Worm (Caenorhabditis elegans): ENCODE data around the gene K02D3.1.

ce11 chrX:13746231-13746630 is 39.5 kb downstream of the K02D3.1 start:
- no peak for TF ChIP-seq unc-62 (GFP tag; optimal IDR thresholded peaks at IDR 0.05)
- no peak for TF ChIP-seq ceh-82 (tag; optimal IDR thresholded peaks at IDR 0.05)
- no peak for TF ChIP-seq zip-4 (GFP tag; optimal IDR thresholded peaks at IDR 0.05)
- no peak for TF ChIP-seq ceh-8 (GFP tag; optimal IDR thresholded peaks at IDR 0.05)
- no peak for TF ChIP-seq ceh-88 (GFP tag; IDR thresholded peaks at IDR 0.05)
- no peak for TF ChIP-seq fkh-10 (GFP tag; optimal IDR thresholded peaks at IDR 0.05)
- TF ChIP-seq ama-1 (optimal IDR thresholded peaks at IDR 0.05) = no peak
- no peak for TF ChIP-seq alr-1 (tag; optimal IDR thresholded peaks at IDR 0.05; ENCODE audit: borderline replicate concordance)

Data from whole organism, L1 larva.